Worm (Caenorhabditis elegans): Measurements from ENCODE around the gene lep-2.

lep-2 gene

ce11 chrIV:991647-992400, at the start of gene lep-2:
Gene lep-2, plus strand, starts transcription at chrIV:992283.
- TF ChIP-seq nhr-41 (GFP tag; IDR thresholded peaks at IDR 0.05) (no peak), lin-38 (GFP tag; IDR thresholded peaks at IDR 0.05) (peak; percentile 97), madf-9 (GFP tag; conservative IDR thresholded peaks at IDR 0.05) (no peak), Y105C5A.15 (GFP tag; IDR thresholded peaks at IDR 0.05) (0 out of 2 replicates have a peak, but pooled peaks have one; percentile 1), aha-1 (tag) (no peak), lsy-2 (tag; optimal IDR thresholded peaks at IDR 0.05) (peak in 1 of 2 experiments; percentile 30), ztf-7 (tag; optimal IDR thresholded peaks at IDR 0.05) (no peak), sdz-12 (GFP tag; optimal IDR thresholded peaks at IDR 0.05) (no peak), rbr-2 (tag; optimal IDR thresholded peaks at IDR 0.05) (peak; percentile 2), ceh-28 (tag; optimal IDR thresholded peaks at IDR 0.05) (peak; percentile 87), hmg-1.1 (GFP tag; IDR thresholded peaks at IDR 0.05) (0 out of 2 replicates have a peak, but pooled peaks have one; percentile 26), dpl-1 (GFP tag; optimal IDR thresholded peaks at IDR 0.05) (peak; percentile 86)

- TF ChIP-seq daf-16 (GFP tag; optimal IDR thresholded peaks at IDR 0.05) (no peak), daf-16 (tag; optimal IDR thresholded peaks at IDR 0.05) (peak; percentile 54), rbr-2 (tag; optimal IDR thresholded peaks at IDR 0.05) (no peak), pqm-1 (tag; optimal IDR thresholded peaks at IDR 0.05) (peak; percentile 74), php-3 (GFP tag; IDR thresholded peaks at IDR 0.05) (peak; percentile 76), nhr-28 (tag; optimal IDR thresholded peaks at IDR 0.05) (peak; percentile 70), nhr-77 (tag; optimal IDR thresholded peaks at IDR 0.05) (peak; percentile 2), dve-1 (tag; optimal IDR thresholded peaks at IDR 0.05; ENCODE audit: insufficient read depth) (peak; percentile 48), nhr-48 (tag; optimal IDR thresholded peaks at IDR 0.05) (no peak), zfp-2 (tag; optimal IDR thresholded peaks at IDR 0.05) (no peak), hlh-11 (tag; optimal IDR thresholded peaks at IDR 0.05) (peak; percentile 1), unc-62 (GFP tag; optimal IDR thresholded peaks at IDR 0.05 in 1 of 2) (no peak), unc-62 (tag; optimal IDR thresholded peaks at IDR 0.05) (no peak), dmd-6 (GFP tag; IDR thresholded peaks at IDR 0.05) (peak; percentile 34; the same call in 1 of the 2 replicates), R02D3.7 (tag; optimal IDR thresholded peaks at IDR 0.05) (no peak), daf-8 (GFP tag; IDR thresholded peaks at IDR 0.05) (no peak), T20F7.1 (GFP tag; optimal IDR thresholded peaks at IDR 0.05) (no peak), F49E8.2 (tag; optimal IDR thresholded peaks at IDR 0.05; ENCODE audit: borderline replicate concordance) (no peak), tra-1 (GFP tag; IDR thresholded peaks at IDR 0.05) (no peak), nhr-237 (tag; optimal IDR thresholded peaks at IDR 0.05) (no peak), fkh-10 (GFP tag; optimal IDR thresholded peaks at IDR 0.05) (no peak)
Observed at ce11 chrIV:945601-946000, 46.5 kb upstream of the lep-2 start, which contains the start of gene faah-3. Gene faah-3, minus strand, starts transcription at chrIV:945653.

- TF ChIP-seq tra-1 (GFP tag; IDR thresholded peaks at IDR 0.05) (no peak), nhr-11 (tag; optimal IDR thresholded peaks at IDR 0.05) (no peak), lin-13 (GFP tag; optimal IDR thresholded peaks at IDR 0.05) (no peak), mdt-29 (GFP tag; IDR thresholded peaks at IDR 0.05) (no peak), vab-7 (GFP tag; IDR thresholded peaks at IDR 0.05) (no peak), fos-1 (tag; optimal IDR thresholded peaks at IDR 0.05) (no peak), nhr-102 (tag; optimal IDR thresholded peaks at IDR 0.05) (no peak), nhr-28 (tag; optimal IDR thresholded peaks at IDR 0.05) (peak; percentile 18), arid-1 (GFP tag; conservative IDR thresholded peaks at IDR 0.05) (no peak), madf-5 (GFP tag; IDR thresholded peaks at IDR 0.05) (no peak), mxl-3 (GFP tag; optimal IDR thresholded peaks at IDR 0.05) (no peak), zip-11 (GFP tag; IDR thresholded peaks at IDR 0.05) (no peak), ceh-62 (tag; optimal IDR thresholded peaks at IDR 0.05) (no peak), egl-27 (tag; optimal IDR thresholded peaks at IDR 0.05) (no peak), pqm-1 (tag; optimal IDR thresholded peaks at IDR 0.05) (no peak), F26F4.8 (GFP tag; conservative IDR thresholded peaks at IDR 0.05) (no peak), daf-12 (tag; optimal IDR thresholded peaks at IDR 0.05) (no peak), unc-62 (GFP tag; optimal IDR thresholded peaks at IDR 0.05 in 1 of 2) (peak in 1 of 2 experiments; percentile 56), unc-62 (tag; optimal IDR thresholded peaks at IDR 0.05) (no peak), aha-1 (tag) (peak; percentile 60)
Observed at ce11 chrIV:949940-950592, 42.0 kb upstream of the lep-2 start.

All from whole organism, L4 larva.